Fruit fly (Drosophila melanogaster) whole organism: Measurements from ENCODE around the gene Marcal1.

Experiments used
- CG8478 ChIP-seq: fragments of >200 bp; optimal IDR thresholded peaks from 2 replicates; lab custom pipeline; 2018; ENCODE audit warnings: inconsistent platforms
- EcR ChIP-seq, 2 experiments: fragments of >200 bp; optimal IDR thresholded peaks; 2 replicates each; lab custom pipeline; 2017; ENCODE audit warnings: missing biosample characterization in 2 of 2, missing genetic modification characterization in 2 of 2, missing genetic modification reagents in 2 of 2
- pan ChIP-seq: fragments of >200 bp; optimal IDR thresholded peaks from 2 replicates; lab custom pipeline; 2017
- psq ChIP-seq: fragments of >200 bp; optimal IDR thresholded peaks from 2 replicates; lab custom pipeline; 2017
- usp ChIP-seq: fragments of >200 bp; optimal IDR thresholded peaks from 2 replicates; lab custom pipeline; 2017; ENCODE audit warnings: missing biosample characterization, missing genetic modification characterization, mixed read lengths

DNA sequence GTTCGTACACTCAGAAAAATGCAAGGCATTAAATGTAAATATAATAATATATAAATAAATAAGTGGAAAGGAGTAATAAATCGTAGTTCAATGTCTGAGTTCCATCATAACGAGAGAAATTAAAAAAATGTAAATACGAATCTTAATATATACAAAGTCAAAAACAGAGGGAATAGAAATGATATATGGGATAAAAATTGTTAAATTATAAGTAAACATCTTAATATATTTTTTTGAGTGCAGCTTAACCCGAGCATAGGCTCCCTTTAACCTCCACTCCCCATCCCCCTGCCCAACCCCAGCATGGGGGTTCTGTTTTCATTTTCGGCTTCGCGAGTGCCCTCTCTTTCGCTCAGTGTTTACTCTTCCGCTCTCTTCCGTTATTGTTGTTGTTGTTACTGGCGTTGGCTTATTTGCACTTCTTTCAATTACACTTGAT is 39.6 kb upstream of the Marcal1 start:
- TF ChIP-seq pan (no peak), usp (no peak), psq (lab: Kevin White, UChicago) (no peak), CG8478 (lab: Kevin White, UChicago) (no peak), EcR (GFP tag; optimal IDR thresholded peaks at IDR 0.05; lab: Kevin White, UChicago) (no peak)
